Fruit fly (Drosophila melanogaster) whole organism, wandering third instar larva: ENCODE data around the gene Snup.

Source experiments
- Abd-B ChIP-seq: fragments of >200 bp; optimal IDR thresholded peaks from 2 replicates; lab custom pipeline; 2017; ENCODE audit warnings: missing biosample characterization, missing genetic modification characterization
- CG32264 ChIP-seq: fragments of 200-800 bp; sonication (Bioruptor generic); optimal IDR thresholded peaks from 2 replicates; lab custom pipeline; 2016; ENCODE audit warnings: missing biosample characterization, missing genetic modification characterization
- CG9705 ChIP-seq: fragments of 200-800 bp; sonication (Bioruptor generic); optimal IDR thresholded peaks from 2 replicates; lab custom pipeline; 2018; ENCODE audit warnings: missing biosample characterization, mild to moderate bottlenecking, missing genetic modification characterization
- CrebA ChIP-seq: fragments of 200-800 bp; sonication (Bioruptor generic); optimal IDR thresholded peaks from 2 replicates; lab custom pipeline; 2016; ENCODE audit warnings: missing biosample characterization, mild to moderate bottlenecking, missing genetic modification characterization, borderline replicate concordance
- Dfd ChIP-seq: fragments of >200 bp; optimal IDR thresholded peaks from 2 replicates; lab custom pipeline; 2017; ENCODE audit warnings: missing biosample characterization, missing genetic modification characterization
- Dif ChIP-seq: fragments of 200-275, 200-300 bp; sonication (Bioruptor generic); optimal IDR thresholded peaks from 2 replicates; lab custom pipeline; 2018; ENCODE audit warnings: missing biosample characterization, missing genetic modification characterization; ENCODE audit not compliant: partially characterized antibody
- GATAd ChIP-seq: sonication (Bioruptor generic); optimal IDR thresholded peaks from 2 replicates; lab custom pipeline; 2016; ENCODE audit warnings: missing biosample characterization, missing genetic modification characterization
- HLH106 ChIP-seq: fragments of 200-800 bp; optimal IDR thresholded peaks from 3 replicates; lab custom pipeline; 2019; ENCODE audit warnings: missing biosample characterization, mild to moderate bottlenecking, missing genetic modification characterization, moderate library complexity
- Hr78 ChIP-seq: fragments of >200 bp; optimal IDR thresholded peaks from 2 replicates; lab custom pipeline; 2017; ENCODE audit warnings: missing biosample characterization, missing genetic modification characterization
- Hr83 ChIP-seq: fragments of 200-300 bp; sonication (Bioruptor generic); optimal IDR thresholded peaks from 2 replicates; lab custom pipeline; 2016; ENCODE audit warnings: missing biosample characterization, mild to moderate bottlenecking, missing genetic modification characterization, moderate library complexity; ENCODE audit not compliant: poor library complexity, severe bottlenecking
- Jra ChIP-seq: sonication (Bioruptor generic); optimal IDR thresholded peaks from 2 replicates; lab custom pipeline; 2016; ENCODE audit warnings: missing biosample characterization, missing genetic modification characterization
- Mio ChIP-seq: sonication (Bioruptor generic); optimal IDR thresholded peaks from 2 replicates; lab custom pipeline; 2016; ENCODE audit warnings: missing biosample characterization, missing genetic modification characterization
- Myc ChIP-seq: fragments of >200 bp; optimal IDR thresholded peaks from 2 replicates; lab custom pipeline; 2017
- N ChIP-seq: fragments of >200 bp; optimal IDR thresholded peaks from 2 replicates; lab custom pipeline; 2018; ENCODE audit warnings: missing biosample characterization, missing external identifiers, missing genetic modification characterization
- OdsH ChIP-seq: fragments of 200-800 bp; sonication (Bioruptor generic); optimal IDR thresholded peaks from 2 replicates; lab custom pipeline; 2016; ENCODE audit warnings: missing biosample characterization, mild to moderate bottlenecking, missing genetic modification characterization
- Rel ChIP-seq, 2 experiments: fragments of 200-800 bp; sonication (Bioruptor generic) in 1 of 2; optimal IDR thresholded peaks; 2 replicates in 1 of 2; 3 replicates in 1 of 2; lab custom pipeline; 2016 to 2019; ENCODE audit warnings: mild to moderate bottlenecking in 2 of 2, missing biosample characterization in 2 of 2, missing genetic modification characterization in 2 of 2, moderate library complexity in 1 of 2
- Sp1 ChIP-seq: fragments of 200-800 bp; sonication (Bioruptor generic); optimal IDR thresholded peaks from 3 replicates; lab custom pipeline; 2019; ENCODE audit warnings: missing biosample characterization, mild to moderate bottlenecking, missing genetic modification characterization, moderate library complexity
- Vsx2 ChIP-seq: fragments of 200-300, 225-300 bp; sonication (Bioruptor generic); optimal IDR thresholded peaks from 2 replicates; lab custom pipeline; 2018; ENCODE audit warnings: missing biosample characterization, missing genetic modification characterization; ENCODE audit not compliant: partially characterized antibody
- br ChIP-seq: fragments of 200-800 bp; sonication (Bioruptor generic); optimal IDR thresholded peaks from 2 replicates; lab custom pipeline; 2016; ENCODE audit warnings: missing biosample characterization, missing genetic modification characterization
- brk ChIP-seq: fragments of 200-800 bp; sonication (Bioruptor generic); optimal IDR thresholded peaks from 2 replicates; lab custom pipeline; 2016; ENCODE audit warnings: missing biosample characterization, mild to moderate bottlenecking, missing genetic modification characterization
- dl ChIP-seq, 2 experiments: fragments of 175-275, 200-275 bp in 1 of 2; fragments of 200-275 bp in 1 of 2; sonication (Bioruptor generic); optimal IDR thresholded peaks; lab custom pipeline; 2018; ENCODE audit warnings: mild to moderate bottlenecking in 2 of 2, missing biosample characterization in 2 of 2, missing genetic modification characterization in 2 of 2, moderate library complexity in 2 of 2; ENCODE audit not compliant: partially characterized antibody in 2 of 2, insufficient read depth in 1 of 2
- dmrt93B ChIP-seq: fragments of 200-800 bp; sonication (Bioruptor generic); optimal IDR thresholded peaks from 2 replicates; lab custom pipeline; 2018; ENCODE audit warnings: missing biosample characterization, mild to moderate bottlenecking, missing genetic modification characterization
- dsf ChIP-seq: sonication (Bioruptor generic); optimal IDR thresholded peaks from 2 replicates; lab custom pipeline; 2016; ENCODE audit warnings: missing biosample characterization, missing genetic modification characterization, borderline replicate concordance
- ey ChIP-seq: fragments of 200-800 bp; sonication (Bioruptor generic); optimal IDR thresholded peaks from 2 replicates; lab custom pipeline; 2016; ENCODE audit warnings: missing biosample characterization, missing genetic modification characterization
- foxo ChIP-seq, 2 experiments: fragments of 200-800 bp; sonication (Bioruptor generic); optimal IDR thresholded peaks; 2 replicates in 1 of 2; 3 replicates in 1 of 2; lab custom pipeline; 2016 to 2017; ENCODE audit warnings: missing biosample characterization in 2 of 2, missing genetic modification characterization in 2 of 2
- fru ChIP-seq: fragments of 200-800 bp; sonication (Bioruptor generic); optimal IDR thresholded peaks from 3 replicates; lab custom pipeline; 2016; ENCODE audit warnings: missing biosample characterization, mild to moderate bottlenecking, missing genetic modification characterization
- h ChIP-seq: fragments of 200-800 bp; sonication (Bioruptor generic); optimal IDR thresholded peaks from 3 replicates; lab custom pipeline; 2016; ENCODE audit warnings: missing biosample characterization, mild to moderate bottlenecking, missing genetic modification characterization
- jim ChIP-seq: fragments of 175-275, 200-325 bp; sonication (Bioruptor generic); optimal IDR thresholded peaks from 2 replicates; lab custom pipeline; 2016; ENCODE audit warnings: missing biosample characterization, mild to moderate bottlenecking, missing genetic modification characterization
- lola ChIP-seq: fragments of >200 bp; optimal IDR thresholded peaks from 2 replicates; lab custom pipeline; 2017; ENCODE audit warnings: missing biosample characterization, missing genetic modification characterization
- pan ChIP-seq: fragments of >200 bp; optimal IDR thresholded peaks from 2 replicates; lab custom pipeline; 2017
- psq ChIP-seq: fragments of 200-800 bp; sonication (Bioruptor generic); optimal IDR thresholded peaks from 3 replicates; lab custom pipeline; 2017; ENCODE audit warnings: missing biosample characterization, mild to moderate bottlenecking, missing genetic modification characterization, moderate library complexity
- rgr ChIP-seq: fragments of 200-800 bp; sonication (Bioruptor generic); optimal IDR thresholded peaks from 3 replicates; lab custom pipeline; 2016; ENCODE audit warnings: missing biosample characterization, mild to moderate bottlenecking, missing genetic modification characterization
- sage ChIP-seq: fragments of 200-800 bp; sonication (Bioruptor generic); optimal IDR thresholded peaks from 2 replicates; lab custom pipeline; 2016; ENCODE audit warnings: missing biosample characterization, mild to moderate bottlenecking, missing genetic modification characterization
- sv ChIP-seq: fragments of 200-800 bp; sonication (Bioruptor generic); optimal IDR thresholded peaks from 3 replicates; lab custom pipeline; 2016; ENCODE audit warnings: missing biosample characterization, missing genetic modification characterization
- tai ChIP-seq: sonication (Bioruptor generic); optimal IDR thresholded peaks from 2 replicates; lab custom pipeline; 2016; ENCODE audit warnings: missing biosample characterization, missing genetic modification characterization
- usp ChIP-seq: fragments of >200 bp; optimal IDR thresholded peaks from 2 replicates; lab custom pipeline; 2017; ENCODE audit warnings: missing biosample characterization, missing genetic modification characterization
- woc ChIP-seq: sonication (Bioruptor generic); optimal IDR thresholded peaks from 2 replicates; lab custom pipeline; 2016; ENCODE audit warnings: missing biosample characterization, mild to moderate bottlenecking, missing genetic modification characterization

Snup gene

dm6 chr3L:2651800-2652199 is at the start of gene Snup, which contains the start of the genes ProRS-m and CG42304:
Gene Snup (plus strand): TSS chr3L:2652088.
Gene ProRS-m (minus strand): TSS chr3L:2651850.
Gene CG42304 (plus strand): TSS chr3L:2652088.
- TF ChIP-seq fru (GFP tag; lab: Kevin White, UChicago) (peak; percentile 21), CG9705 (GFP tag; lab: Kevin White, UChicago) (no peak), psq (GFP tag; lab: Kevin White, UChicago) (peak; percentile 41), Dif (GFP tag; lab: Kevin White, UChicago) (no peak), CG32264 (GFP tag; lab: Kevin White, UChicago) (no peak), HLH106 (peak; percentile 68), Hr83 (GFP tag; lab: Kevin White, UChicago) (no peak), dsf (no peak), dmrt93B (GFP tag; lab: Kevin White, UChicago) (peak; percentile 32), sage (no peak)

DNA sequence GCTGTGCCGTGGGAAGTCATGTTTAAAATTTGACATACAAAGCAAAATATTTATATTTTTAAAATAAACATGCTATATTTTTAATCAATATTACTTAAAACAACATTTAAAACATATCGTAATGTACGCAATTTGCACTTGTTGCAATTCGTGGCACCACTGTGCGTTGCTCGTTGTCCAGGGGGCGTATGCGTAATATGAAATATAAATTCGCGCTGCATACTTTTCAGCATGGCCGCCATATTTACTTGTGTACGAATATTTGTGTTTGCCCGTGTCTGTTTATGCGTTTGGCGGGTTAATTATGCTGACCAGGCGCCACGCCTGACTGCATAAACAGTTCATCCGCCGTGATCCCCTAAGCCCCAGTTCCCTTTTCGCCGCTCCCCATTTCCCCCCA is 43.1 kb upstream of the Snup start:
- no peak for TF ChIP-seq woc (GFP tag; lab: Kevin White, UChicago)
- TF ChIP-seq jim: no peak
- TF ChIP-seq GATAd: no peak
- no peak for TF ChIP-seq br (GFP tag; lab: Kevin White, UChicago)
- no peak for TF ChIP-seq foxo (GFP tag; optimal IDR thresholded peaks at IDR 0.05; lab: Kevin White, UChicago)
- TF ChIP-seq h (GFP tag; lab: Kevin White, UChicago): no peak
- TF ChIP-seq Hr78 (GFP tag; lab: Kevin White, UChicago): no peak
- TF ChIP-seq dl (GFP tag; optimal IDR thresholded peaks at IDR 0.05; lab: Kevin White, UChicago; ENCODE audit: insufficient read depth in 1 of 2, partially characterized antibody in 2 of 2): no peak
- TF ChIP-seq sage: no peak
- no peak for TF ChIP-seq Abd-B (GFP tag; lab: Kevin White, UChicago)
- TF ChIP-seq lola (GFP tag; lab: Kevin White, UChicago): no peak
- no peak for TF ChIP-seq ey (GFP tag; lab: Kevin White, UChicago)
- no peak for TF ChIP-seq CrebA (GFP tag; lab: Kevin White, UChicago)
- TF ChIP-seq usp: no peak
- TF ChIP-seq Hr83 (GFP tag; lab: Kevin White, UChicago): no peak
- TF ChIP-seq fru (GFP tag; lab: Kevin White, UChicago): no peak
- TF ChIP-seq Dif (GFP tag; lab: Kevin White, UChicago): no peak
- TF ChIP-seq Dfd (GFP tag; lab: Kevin White, UChicago): no peak
- TF ChIP-seq OdsH (GFP tag; lab: Kevin White, UChicago): no peak

DNA sequence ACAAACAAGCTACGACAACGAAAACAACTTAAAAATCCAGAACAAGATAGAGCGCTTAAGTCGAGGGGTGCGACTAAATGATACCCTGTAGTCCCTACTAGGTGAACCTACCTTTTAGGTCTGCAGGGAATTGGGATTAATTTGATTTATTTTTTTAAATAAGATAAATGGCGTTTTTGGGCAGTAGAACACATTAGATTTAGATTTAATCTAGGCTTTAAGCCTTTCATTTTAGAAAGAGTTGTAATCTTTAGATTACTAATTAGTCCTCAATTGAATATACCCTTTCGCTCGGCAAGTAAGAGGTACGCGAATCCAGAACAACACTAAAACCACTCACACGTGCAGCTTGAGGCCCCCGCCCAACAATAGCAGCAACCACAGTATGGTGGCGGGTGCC is 37.7 kb upstream of the Snup start:
- TF ChIP-seq usp (no peak), GATAd (no peak), sage (no peak), CrebA (GFP tag; lab: Kevin White, UChicago) (no peak), rgr (no peak), tai (GFP tag; lab: Kevin White, UChicago) (no peak), psq (GFP tag; lab: Kevin White, UChicago) (no peak), Mio (no peak), sv (GFP tag; lab: Kevin White, UChicago) (no peak), ey (GFP tag; lab: Kevin White, UChicago) (no peak), CG32264 (GFP tag; lab: Kevin White, UChicago) (no peak)
- TF ChIP-seq, all 38 proteins: peak for 0

dm6 chr3L:2629964-2630363 is 21.9 kb upstream of the Snup start, which contains the start of gene Pxn:
Gene Pxn (minus strand): TSS chr3L:2630064.
- TF ChIP-seq sage: no peak

- TF ChIP-seq dmrt93B (GFP tag; lab: Kevin White, UChicago) (peak; percentile 15), brk (GFP tag; lab: Kevin White, UChicago) (peak; percentile 88), dsf (peak; percentile 71), br (GFP tag; lab: Kevin White, UChicago) (peak; percentile 73), Vsx2 (GFP tag; lab: Kevin White, UChicago) (no peak), psq (GFP tag; lab: Kevin White, UChicago) (peak; percentile 1), Hr83 (GFP tag; lab: Kevin White, UChicago) (peak; percentile 64), woc (GFP tag; lab: Kevin White, UChicago) (no peak), dl (GFP tag; optimal IDR thresholded peaks at IDR 0.05; lab: Kevin White, UChicago; ENCODE audit: insufficient read depth in 1 of 2, partially characterized antibody in 2 of 2) (no peak), pan (no peak), foxo (GFP tag; optimal IDR thresholded peaks at IDR 0.05; lab: Kevin White, UChicago) (peak; percentile 42 to 61), jim (no peak), ey (GFP tag; lab: Kevin White, UChicago) (peak; percentile 62), CG32264 (GFP tag; lab: Kevin White, UChicago) (peak; percentile 48), Rel (GFP tag; optimal IDR thresholded peaks at IDR 0.05; lab: Kevin White, UChicago) (no peak), Rel (tag; optimal IDR thresholded peaks at IDR 0.05; lab: Kevin White, UChicago) (peak; percentile 50), Sp1 (peak; percentile 24), CG9705 (GFP tag; lab: Kevin White, UChicago) (peak; percentile 16), usp (no peak), Mio (peak; percentile 18), fru (GFP tag; lab: Kevin White, UChicago) (peak; percentile 66), Myc (lab: Kevin White, UChicago) (no peak), GATAd (peak; percentile 86), N (GFP tag; lab: Kevin White, UChicago) (no peak), CrebA (GFP tag; lab: Kevin White, UChicago) (no peak), Abd-B (GFP tag; lab: Kevin White, UChicago) (no peak), tai (GFP tag; lab: Kevin White, UChicago) (peak; percentile 80), sage (peak; percentile 53), HLH106 (peak; percentile 35), Jra (GFP tag; lab: Kevin White, UChicago) (peak; percentile 78)
Measured at dm6 chr3L:2631406-2631805, 20.5 kb upstream of the Snup start, which contains the start of the genes CG42245 and MEP-1. Gene CG42245 (plus strand): TSS chr3L:2631715. Gene MEP-1 (plus strand): TSS chr3L:2631715.
